Fruit fly (Drosophila melanogaster): ENCODE data around the gene tara.

tara gene

DNA sequence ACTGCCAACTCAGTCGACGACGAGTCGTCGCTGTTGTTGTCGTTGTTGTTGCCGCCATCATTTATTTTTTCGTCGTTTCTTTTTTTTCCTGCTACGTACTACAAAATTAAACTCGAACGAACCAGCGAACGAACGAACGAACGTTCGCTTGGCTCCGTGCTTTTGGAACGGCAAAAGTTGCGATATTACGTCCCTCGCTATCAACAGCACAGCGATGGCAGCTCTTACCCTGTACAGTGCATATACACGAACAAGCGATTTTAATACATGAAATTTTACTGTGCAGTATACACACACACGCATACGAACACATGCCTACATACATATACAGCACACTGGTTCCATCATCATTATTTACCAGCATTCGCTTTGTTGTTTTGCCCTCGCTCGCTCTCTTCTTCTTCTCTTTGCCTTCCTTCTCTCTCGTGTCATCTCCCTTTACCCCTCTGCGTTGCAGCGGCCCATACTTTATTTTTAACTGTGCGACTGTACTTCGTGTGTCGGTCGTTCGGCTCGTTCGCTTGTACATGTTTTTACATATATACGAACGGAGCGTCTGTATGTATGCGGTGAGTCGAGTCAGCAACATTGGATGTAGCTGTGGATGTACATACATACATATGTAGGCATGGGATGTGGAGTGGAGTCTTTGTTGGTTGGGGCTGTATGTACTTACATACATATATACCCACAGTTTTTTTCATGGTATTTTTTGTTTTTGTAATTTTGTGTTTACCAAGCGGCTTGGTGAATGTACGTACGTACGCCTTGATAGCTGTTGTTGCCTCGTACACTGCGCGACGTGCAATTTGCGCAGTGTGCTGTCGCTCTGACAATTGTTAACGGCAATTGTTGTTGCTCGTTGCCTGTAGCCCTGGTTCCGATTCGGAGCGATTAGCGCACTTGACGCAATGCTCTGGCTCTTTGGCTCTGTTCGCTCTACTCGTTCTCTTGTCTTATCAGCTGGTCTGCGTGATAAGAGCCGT is 24.7 kb downstream of the tara start (continued):
- TF ChIP-seq CG12071 (GFP tag; optimal IDR thresholded peaks at IDR 0.05) = peak; percentile 41
- TF ChIP-seq fd64A (GFP tag; optimal IDR thresholded peaks at IDR 0.05) = peak; percentile 22
- no peak for TF ChIP-seq CG9215 (GFP tag; IDR thresholded peaks at IDR 0.05)
- no peak for TF ChIP-seq ato (GFP tag; IDR thresholded peaks at IDR 0.05; ENCODE audit: partially characterized antibody)
- no peak for TF ChIP-seq CG11247 (GFP tag; IDR thresholded peaks at IDR 0.05)
- no peak for TF ChIP-seq luna (GFP tag; optimal IDR thresholded peaks at IDR 0.05)
- no peak for TF ChIP-seq tio (GFP tag; optimal IDR thresholded peaks at IDR 0.05)
- TF ChIP-seq CG2199 (GFP tag; IDR thresholded peaks at IDR 0.05) = no peak
- TF ChIP-seq kay (GFP tag; optimal IDR thresholded peaks at IDR 0.05) = peak; percentile 62
- peak; percentile 13 for TF ChIP-seq CG7786 (GFP tag; optimal IDR thresholded peaks at IDR 0.05)
- TF ChIP-seq CG10147 (GFP tag; optimal IDR thresholded peaks at IDR 0.05) = peak; percentile 40
- TF ChIP-seq vfl (GFP tag; optimal IDR thresholded peaks at IDR 0.05) = no peak
- peak; percentile 88 for TF ChIP-seq grn (GFP tag; optimal IDR thresholded peaks at IDR 0.05)
- TF ChIP-seq Tbp (GFP tag; optimal IDR thresholded peaks at IDR 0.05) = no peak
- TF ChIP-seq D19B (GFP tag; optimal IDR thresholded peaks at IDR 0.05) = peak; percentile 99
- TF ChIP-seq Xrp1 (GFP tag; IDR thresholded peaks at IDR 0.05) = no peak
- TF ChIP-seq CG12659 (GFP tag; optimal IDR thresholded peaks at IDR 0.05) = peak; percentile 81
- peak; percentile 22 for TF ChIP-seq Jarid2 (GFP tag; optimal IDR thresholded peaks at IDR 0.05)
- TF ChIP-seq zfh2 (GFP tag; optimal IDR thresholded peaks at IDR 0.05) = peak; percentile 33
- peak; percentile 46 for TF ChIP-seq mam (GFP tag; optimal IDR thresholded peaks at IDR 0.05)
- no peak for TF ChIP-seq Scr (GFP tag; IDR thresholded peaks at IDR 0.05; ENCODE audit: partially characterized antibody)
- TF ChIP-seq Ets97D (GFP tag; optimal IDR thresholded peaks at IDR 0.05) = peak; percentile 15
- TF ChIP-seq HLH4C (GFP tag; IDR thresholded peaks at IDR 0.05; ENCODE audit: partially characterized antibody) = no peak
- no peak for TF ChIP-seq CG9876 (GFP tag; optimal IDR thresholded peaks at IDR 0.05)
- peak; percentile 52 for TF ChIP-seq Xbp1 (GFP tag; optimal IDR thresholded peaks at IDR 0.05)
- no peak for TF ChIP-seq CG7745 (tag; optimal IDR thresholded peaks at IDR 0.05)
- TF ChIP-seq ham (GFP tag; IDR thresholded peaks at IDR 0.05) = no peak
- no peak for TF ChIP-seq Atf3 (GFP tag; optimal IDR thresholded peaks at IDR 0.05)
- no peak for TF ChIP-seq CG30020 (tag; optimal IDR thresholded peaks at IDR 0.05)
- no peak for TF ChIP-seq Ets65A (GFP tag)
- TF ChIP-seq CG2202 (tag; optimal IDR thresholded peaks at IDR 0.05) = no peak
- TF ChIP-seq bsh (GFP tag; optimal IDR thresholded peaks at IDR 0.05) = peak; percentile 12 to 17
- peak; percentile 40 for TF ChIP-seq nerfin-1 (tag; optimal IDR thresholded peaks at IDR 0.05)
- no peak for TF ChIP-seq chif (GFP tag; optimal IDR thresholded peaks at IDR 0.05)
- TF ChIP-seq CG11093 (GFP tag; IDR thresholded peaks at IDR 0.05) = no peak
- TF ChIP-seq CG15601 (tag; optimal IDR thresholded peaks at IDR 0.05) = peak; percentile 25
- TF ChIP-seq exex (tag; optimal IDR thresholded peaks at IDR 0.05) = peak; percentile 71
- peak; percentile 75 for TF ChIP-seq CG3995 (GFP tag; optimal IDR thresholded peaks at IDR 0.05)
- TF ChIP-seq CG7839 (tag; optimal IDR thresholded peaks at IDR 0.05) = peak; percentile 27
- TF ChIP-seq bigmax (GFP tag; optimal IDR thresholded peaks at IDR 0.05) = no peak
- peak; percentile 68 for TF ChIP-seq cwo (GFP tag; optimal IDR thresholded peaks at IDR 0.05)
- peak; percentile 79 for TF ChIP-seq B-H2 (GFP tag; optimal IDR thresholded peaks at IDR 0.05)
- TF ChIP-seq CG33213 (GFP tag; optimal IDR thresholded peaks at IDR 0.05) = peak; percentile 17
- peak; percentile 24 for TF ChIP-seq CHES-1-like (GFP tag; optimal IDR thresholded peaks at IDR 0.05)
- peak in 1 of 2 experiments; percentile 32 for TF ChIP-seq insv (GFP tag; optimal IDR thresholded peaks at IDR 0.05)
- TF ChIP-seq tgo (GFP tag; IDR thresholded peaks at IDR 0.05) = no peak
- TF ChIP-seq CG6813 (GFP tag; optimal IDR thresholded peaks at IDR 0.05) = peak; percentile 54
- TF ChIP-seq pan (optimal IDR thresholded peaks at IDR 0.05) = no peak
- no peak for TF ChIP-seq pan (GFP tag; optimal IDR thresholded peaks at IDR 0.05 in 1 of 2, IDR thresholded peaks at IDR 0.05 in 1 of 2)
